Worm (Caenorhabditis elegans) whole organism, L4 larva: ENCODE data around the gene cpg-2.

Experiments
- F10B5.3 ChIP-seq: sonication (generic microtip); optimal IDR thresholded peaks from 2 replicates; lab custom pipeline; 2016; ENCODE audit warnings: mild to moderate bottlenecking, missing genetic modification characterization, missing compliant biosample characterization
- F26F4.8 ChIP-seq: fragments of 200-800 bp; sonication (Bioruptor generic); conservative IDR thresholded peaks from 2 replicates; pipeline ENCODE4 v1.3.6; 2022; ENCODE audit warnings: missing genetic modification characterization, missing compliant biosample characterization
- F49E8.2 ChIP-seq: sonication (generic microtip); optimal IDR thresholded peaks from 2 replicates; lab custom pipeline; 2016; ENCODE audit warnings: missing compliant biosample characterization, mild to moderate bottlenecking, missing genetic modification characterization, borderline replicate concordance
- T26A8.4 ChIP-seq: fragments of 200-800 bp; sonication (Bioruptor generic); IDR thresholded peaks from 2 replicates; pipeline ENCODE4 v1.3.6; 2022; ENCODE audit warnings: missing genetic modification characterization, missing compliant biosample characterization
- ceh-32 ChIP-seq: sonication (generic microtip); optimal IDR thresholded peaks from 2 replicates; lab custom pipeline; 2016; ENCODE audit warnings: mild to moderate bottlenecking, missing genetic modification characterization, missing compliant biosample characterization; ENCODE audit not compliant: poor library complexity
- ces-1 ChIP-seq: fragments of 150-350 bp; sonication (generic microtip); optimal IDR thresholded peaks from 4 replicates; lab custom pipeline; 2014; ENCODE audit warnings: missing biosample characterization, missing genetic modification reagents, missing genetic modification characterization
- ctbp-1 ChIP-seq: fragments of 200-800 bp; sonication (Bioruptor generic); IDR thresholded peaks from 2 replicates; pipeline ENCODE4 v1.3.6; 2022; ENCODE audit warnings: missing genetic modification reagents, missing genetic modification characterization, missing compliant biosample characterization
- daf-16 ChIP-seq, 3 experiments: sonication (generic microtip); optimal IDR thresholded peaks; 2 replicates each; lab custom pipeline; 2016 to 2017; ENCODE audit warnings: missing genetic modification characterization in 3 of 3, missing genetic modification reagents in 3 of 3, mild to moderate bottlenecking in 2 of 3, missing compliant biosample characterization in 2 of 3, missing biosample characterization in 1 of 3, moderate library complexity in 1 of 3
- daf-19 ChIP-seq: fragments of 200-800 bp; sonication (Bioruptor generic); conservative IDR thresholded peaks from 2 replicates; pipeline ENCODE4 v1.3.6; 2022; ENCODE audit warnings: missing genetic modification characterization, missing compliant biosample characterization
- daf-8 ChIP-seq: fragments of 200-800 bp; sonication (Bioruptor generic); IDR thresholded peaks from 2 replicates; pipeline ENCODE4 v1.3.6; 2022; ENCODE audit warnings: missing genetic modification characterization, missing compliant biosample characterization
- dmd-8 ChIP-seq: fragments of 200-800 bp; sonication (Bioruptor generic); IDR thresholded peaks from 2 replicates; pipeline ENCODE4 v1.3.6; 2022; ENCODE audit warnings: missing genetic modification characterization, missing compliant biosample characterization
- dpl-1 ChIP-seq: fragments of 150-350 bp; optimal IDR thresholded peaks from 2 replicates; lab custom pipeline; 2014; ENCODE audit warnings: missing biosample characterization, missing genetic modification reagents, missing genetic modification characterization
- dve-1 ChIP-seq: sonication (generic microtip); optimal IDR thresholded peaks from 2 replicates; lab custom pipeline; 2017; ENCODE audit warnings: antibody characterized with exemption, mild to moderate bottlenecking, missing genetic modification characterization, missing compliant biosample characterization; ENCODE audit not compliant: insufficient read depth
- egl-27 ChIP-seq: sonication (generic microtip); optimal IDR thresholded peaks from 3 replicates; lab custom pipeline; 2017; ENCODE audit warnings: missing biosample characterization, missing genetic modification reagents, missing genetic modification characterization
- fkh-10 ChIP-seq: fragments of 150-350 bp; optimal IDR thresholded peaks from 2 replicates; lab custom pipeline; 2014; ENCODE audit warnings: missing biosample characterization, missing genetic modification reagents, missing genetic modification characterization
- gei-8 ChIP-seq: fragments of 200-800 bp; sonication (Bioruptor generic); optimal IDR thresholded peaks from 2 replicates; lab custom pipeline; 2018; ENCODE audit warnings: mild to moderate bottlenecking, missing genetic modification characterization, missing compliant biosample characterization
- hlh-30 ChIP-seq: sonication (generic microtip); optimal IDR thresholded peaks from 2 replicates; lab custom pipeline; 2017; ENCODE audit warnings: antibody characterized with exemption, mild to moderate bottlenecking, missing genetic modification characterization, missing compliant biosample characterization; ENCODE audit not compliant: insufficient read depth
- hmg-1.1 ChIP-seq: fragments of 200-800 bp; sonication (Bioruptor generic); IDR thresholded peaks from 2 replicates; pipeline ENCODE4 v1.3.6; 2022; ENCODE audit warnings: missing genetic modification reagents, missing genetic modification characterization, missing compliant biosample characterization
- lin-1 ChIP-seq: fragments of 200-800 bp; sonication (Bioruptor generic); IDR thresholded peaks from 2 replicates; pipeline ENCODE4 v1.3.6; 2022; ENCODE audit warnings: missing genetic modification reagents, missing genetic modification characterization, missing compliant biosample characterization
- lin-13 ChIP-seq: fragments of 150-350 bp; optimal IDR thresholded peaks from 2 replicates; lab custom pipeline; 2014; ENCODE audit warnings: missing biosample characterization, missing genetic modification reagents, missing genetic modification characterization
- lsy-2 ChIP-seq, 2 experiments: fragments of 150-350 bp in 1 of 2; sonication (generic microtip) in 1 of 2; optimal IDR thresholded peaks; 2 replicates each; lab custom pipeline; 2014 to 2017; ENCODE audit warnings: missing biosample characterization in 2 of 2, missing genetic modification characterization in 2 of 2
- madf-9 ChIP-seq: fragments of 200-800 bp; sonication (Bioruptor generic); conservative IDR thresholded peaks from 2 replicates; pipeline ENCODE4 v1.3.6; 2022; ENCODE audit warnings: missing genetic modification reagents, missing genetic modification characterization, missing compliant biosample characterization
- mdl-1 ChIP-seq, 2 experiments: fragments of 150-350 bp in 1 of 2; sonication (generic microtip) in 1 of 2; optimal IDR thresholded peaks; 2 replicates each; lab custom pipeline; 2014 to 2017; ENCODE audit warnings: missing biosample characterization in 2 of 2, missing genetic modification characterization in 2 of 2
- mes-2 ChIP-seq: sonication (generic microtip); optimal IDR thresholded peaks from 2 replicates; lab custom pipeline; 2016; ENCODE audit warnings: missing genotype, mild to moderate bottlenecking, missing genetic modification characterization, missing compliant biosample characterization; ENCODE audit not compliant: poor library complexity, severe bottlenecking
- nhr-10 ChIP-seq: fragments of 150-350 bp; optimal IDR thresholded peaks from 2 replicates; lab custom pipeline; 2014; ENCODE audit warnings: missing biosample characterization, missing genetic modification characterization
- nhr-102 ChIP-seq: sonication (generic microtip); optimal IDR thresholded peaks from 2 replicates; lab custom pipeline; 2016; ENCODE audit warnings: mild to moderate bottlenecking, missing genetic modification characterization, moderate library complexity, missing compliant biosample characterization
- nhr-11 ChIP-seq: fragments of 150-350 bp; optimal IDR thresholded peaks from 2 replicates; lab custom pipeline; 2014; ENCODE audit warnings: missing biosample characterization, missing genetic modification characterization
- nhr-237 ChIP-seq: sonication (generic microtip); optimal IDR thresholded peaks from 2 replicates; lab custom pipeline; 2017; ENCODE audit warnings: missing biosample characterization, missing genetic modification characterization
- nhr-25 ChIP-seq: sonication (generic microtip); optimal IDR thresholded peaks from 2 replicates; lab custom pipeline; 2017; ENCODE audit warnings: missing genetic modification characterization, mild to moderate bottlenecking, missing compliant biosample characterization, antibody characterized with exemption, moderate library complexity, borderline replicate concordance; ENCODE audit not compliant: insufficient read depth
- nhr-41 ChIP-seq: fragments of 200-800 bp; sonication (Bioruptor generic); IDR thresholded peaks from 2 replicates; pipeline ENCODE4 v1.3.6; 2022; ENCODE audit warnings: missing genetic modification reagents, missing genetic modification characterization, missing compliant biosample characterization
- nhr-42 ChIP-seq: fragments of 200-800 bp; sonication (Bioruptor generic); IDR thresholded peaks from 2 replicates; pipeline ENCODE4 v1.3.6; 2022; ENCODE audit warnings: missing genetic modification characterization, missing compliant biosample characterization
- nhr-6 ChIP-seq: fragments of 150-350 bp; optimal IDR thresholded peaks from 2 replicates; lab custom pipeline; 2014; ENCODE audit warnings: missing biosample characterization, missing genetic modification characterization
- nhr-76 ChIP-seq: fragments of 150-350 bp; optimal IDR thresholded peaks from 2 replicates; lab custom pipeline; 2014; ENCODE audit warnings: missing biosample characterization, missing genetic modification characterization
- nhr-77 ChIP-seq: fragments of 150-350 bp; optimal IDR thresholded peaks from 2 replicates; lab custom pipeline; 2014; ENCODE audit warnings: missing biosample characterization, missing genetic modification characterization
- php-3 ChIP-seq: fragments of 200-800 bp; sonication (Bioruptor generic); IDR thresholded peaks from 2 replicates; pipeline ENCODE4 v1.3.6; 2022; ENCODE audit warnings: missing genetic modification reagents, missing genetic modification characterization, missing compliant biosample characterization
- pqm-1 ChIP-seq: sonication (generic microtip); optimal IDR thresholded peaks from 2 replicates; lab custom pipeline; 2017; ENCODE audit warnings: missing biosample characterization, missing genetic modification characterization
- rbr-2 ChIP-seq: sonication (generic microtip); optimal IDR thresholded peaks from 2 replicates; lab custom pipeline; 2016; ENCODE audit warnings: missing genotype, missing genetic modification characterization, missing compliant biosample characterization
- snpc-4 ChIP-seq: fragments of 150-350 bp; optimal IDR thresholded peaks from 2 replicates; lab custom pipeline; 2014; ENCODE audit warnings: missing biosample characterization, missing genetic modification characterization
- spr-3 ChIP-seq: fragments of 200-800 bp; sonication (Bioruptor generic); optimal IDR thresholded peaks from 2 replicates; lab custom pipeline; 2018; ENCODE audit warnings: mild to moderate bottlenecking, missing genetic modification characterization, missing compliant biosample characterization
- tag-97 ChIP-seq: fragments of 200-800 bp; sonication (Bioruptor generic); IDR thresholded peaks from 2 replicates; pipeline ENCODE4 v1.3.6; 2022; ENCODE audit warnings: missing genetic modification characterization, missing compliant biosample characterization
- tra-1 ChIP-seq: fragments of 200-800 bp; sonication (Bioruptor generic); IDR thresholded peaks from 2 replicates; pipeline ENCODE4 v1.3.6; 2022; ENCODE audit warnings: missing genetic modification reagents, missing genetic modification characterization, missing compliant biosample characterization
- unc-130 ChIP-seq: sonication (generic microtip); optimal IDR thresholded peaks from 2 replicates; lab custom pipeline; 2016; ENCODE audit warnings: missing genetic modification reagents, missing genetic modification characterization, missing compliant biosample characterization
- zfp-2 ChIP-seq: sonication (generic microtip); optimal IDR thresholded peaks from 2 replicates; lab custom pipeline; 2016; ENCODE audit warnings: mild to moderate bottlenecking, missing genetic modification characterization, missing compliant biosample characterization
- ztf-11 ChIP-seq: fragments of 150-350 bp; optimal IDR thresholded peaks from 2 replicates; lab custom pipeline; 2014; ENCODE audit warnings: missing biosample characterization, missing genetic modification characterization

cpg-2 gene

ce11 chrIII:7140228-7140710, 36.5 kb upstream of the cpg-2 start (continued):
- no peak for TF ChIP-seq egl-27 (tag; lab: Kevin White, UChicago)
- peak; percentile 35 for TF ChIP-seq unc-130 (GFP tag; lab: Kevin White, UChicago)
- TF ChIP-seq hmg-1.1 (GFP tag; lab: Robert Waterston, UW) = no peak
- TF ChIP-seq nhr-76 (tag; lab: Kevin White, UChicago) = no peak
- TF ChIP-seq hlh-30 = peak; percentile 32
- TF ChIP-seq dmd-8 (GFP tag; lab: Robert Waterston, UW) = peak; percentile 68; the same call in 1 of the 2 replicates
- TF ChIP-seq snpc-4 (tag; lab: Kevin White, UChicago) = peak; percentile 82
- TF ChIP-seq F10B5.3 = peak; percentile 24
- TF ChIP-seq dve-1 (tag; lab: Kevin White, UChicago) = peak; percentile 28
- TF ChIP-seq tra-1 (GFP tag; lab: Robert Waterston, UW) = no peak
- no peak for TF ChIP-seq nhr-77
- 0 out of 2 replicates have a peak, but pooled peaks have one; percentile 34 for TF ChIP-seq daf-19
- TF ChIP-seq nhr-41 (GFP tag; lab: Robert Waterston, UW) = no peak

ce11 chrIII:7138178-7138577, 34.4 kb upstream of the cpg-2 start, which contains the start of gene B0280.11:
TSS of gene B0280.11 (minus strand) at chrIII:7138278.
- TF ChIP-seq dpl-1 (GFP tag; lab: Kevin White, UChicago) = no peak
- TF ChIP-seq zfp-2 (tag; lab: Kevin White, UChicago) = no peak
- no peak for TF ChIP-seq F49E8.2 (tag; lab: Kevin White, UChicago)
- TF ChIP-seq nhr-11 (tag; lab: Kevin White, UChicago) = no peak
- TF ChIP-seq F26F4.8 (GFP tag; lab: Robert Waterston, UW) = no peak
- TF ChIP-seq lin-1 (GFP tag; lab: Robert Waterston, UW) = no peak
- TF ChIP-seq ztf-11 (tag; lab: Kevin White, UChicago) = no peak
- no peak for TF ChIP-seq madf-9 (GFP tag; lab: Robert Waterston, UW)
- no peak for TF ChIP-seq lin-13 (GFP tag; lab: Kevin White, UChicago)
- no peak for TF ChIP-seq nhr-6 (tag; lab: Kevin White, UChicago)
- no peak for TF ChIP-seq tag-97 (GFP tag; lab: Robert Waterston, UW)
- no peak for TF ChIP-seq nhr-42 (GFP tag; lab: Robert Waterston, UW)
- TF ChIP-seq daf-16 (GFP tag; optimal IDR thresholded peaks at IDR 0.05; lab: Kevin White, UChicago) = no peak
- no peak for TF ChIP-seq daf-16 (tag; optimal IDR thresholded peaks at IDR 0.05; lab: Kevin White, UChicago)
- TF ChIP-seq ctbp-1 (GFP tag; lab: Robert Waterston, UW) = no peak
- no peak for TF ChIP-seq T26A8.4 (GFP tag; lab: Robert Waterston, UW)
- no peak for TF ChIP-seq daf-8 (GFP tag; lab: Robert Waterston, UW)
- TF ChIP-seq pqm-1 (tag; lab: Kevin White, UChicago) = no peak
- no peak for TF ChIP-seq F10B5.3
- no peak for TF ChIP-seq ces-1 (GFP tag; lab: Kevin White, UChicago)
- TF ChIP-seq nhr-25 (tag; lab: Kevin White, UChicago) = no peak
- TF ChIP-seq, all 104 proteins: peak for 0

- no peak for TF ChIP-seq dve-1 (tag; lab: Kevin White, UChicago)
- no peak for TF ChIP-seq mdl-1 (tag; optimal IDR thresholded peaks at IDR 0.05; lab: Kevin White, UChicago)
- TF ChIP-seq, all 104 proteins: peak for 0
Observed at ce11 chrIII:7136015-7136414, 32.2 kb upstream of the cpg-2 start, which contains the start of gene B0280.17. TSS of gene B0280.17 (minus strand) at chrIII:7136115.

ce11 chrIII:7133559-7133958, 29.8 kb upstream of the cpg-2 start, which contains the start of the genes pot-1 and ggtb-1:
TSS of gene pot-1 (minus strand) at chrIII:7133678.
TSS of gene ggtb-1 (plus strand) at chrIII:7133766.
- TF ChIP-seq madf-9 (GFP tag; lab: Robert Waterston, UW) (no peak), mes-2 (tag; lab: Kevin White, UChicago) (peak; percentile 46), dpl-1 (GFP tag; lab: Kevin White, UChicago) (peak; percentile 50), nhr-25 (tag; lab: Kevin White, UChicago) (no peak), fkh-10 (GFP tag; lab: Kevin White, UChicago) (no peak), snpc-4 (tag; lab: Kevin White, UChicago) (no peak), nhr-10 (tag; lab: Kevin White, UChicago) (no peak), nhr-102 (tag; lab: Kevin White, UChicago) (no peak), rbr-2 (tag; lab: Kevin White, UChicago) (no peak), daf-16 (GFP tag; optimal IDR thresholded peaks at IDR 0.05; lab: Kevin White, UChicago) (no peak), daf-16 (tag; optimal IDR thresholded peaks at IDR 0.05; lab: Kevin White, UChicago) (peak; percentile 29), lsy-2 (tag; optimal IDR thresholded peaks at IDR 0.05; lab: Kevin White, UChicago) (peak in 1 of 2 experiments; percentile 37), ceh-32 (no peak), php-3 (GFP tag; lab: Robert Waterston, UW) (no peak), gei-8 (GFP tag; lab: Kevin White, UChicago) (no peak), spr-3 (GFP tag; lab: Kevin White, UChicago) (no peak), nhr-237 (tag; lab: Kevin White, UChicago) (no peak)
